Fruit fly (Drosophila melanogaster) whole organism, embryonic: ENCODE results near the gene Pfdn2.

ENCODE experiments used
- Atf3 ChIP-seq: fragments of 200-800 bp; sonication (Bioruptor generic); optimal IDR thresholded peaks from 3 replicates; lab custom pipeline; 2016; ENCODE audit warnings: missing biosample characterization, missing genetic modification characterization
- B-H1 ChIP-seq: fragments of 200-800 bp; sonication (Bioruptor generic); IDR thresholded peaks from 3 replicates; pipeline ENCODE4 v1.3.6; 2022; ENCODE audit warnings: missing biosample characterization, missing genetic modification characterization
- C15 ChIP-seq: fragments of 200-800 bp; sonication (Bioruptor generic); IDR thresholded peaks from 3 replicates; pipeline ENCODE4 v1.3.6; 2022; ENCODE audit warnings: missing biosample characterization, missing genetic modification characterization
- CG10959 ChIP-seq: fragments of 200-800 bp; sonication (Bioruptor generic); IDR thresholded peaks from 2 replicates; pipeline ENCODE4 v1.3.6; 2022; ENCODE audit warnings: missing biosample characterization, missing genetic modification characterization
- CG13775 ChIP-seq: fragments of 200-800 bp; sonication (Bioruptor generic); optimal IDR thresholded peaks from 3 replicates; lab custom pipeline; 2017; ENCODE audit warnings: missing biosample characterization, mild to moderate bottlenecking, missing genetic modification characterization
- CG1602 ChIP-seq: fragments of 200-800 bp; sonication (Bioruptor generic); optimal IDR thresholded peaks from 3 replicates; lab custom pipeline; 2016; ENCODE audit warnings: missing biosample characterization, missing genetic modification characterization
- CG18262 ChIP-seq: fragments of 200-800 bp; optimal IDR thresholded peaks from 3 replicates; lab custom pipeline; 2019; ENCODE audit warnings: missing biosample characterization, mild to moderate bottlenecking, missing genetic modification characterization, moderate library complexity
- CG18764 ChIP-seq: fragments of 200-800 bp; sonication (Bioruptor generic); optimal IDR thresholded peaks from 3 replicates; lab custom pipeline; 2016; ENCODE audit warnings: missing biosample characterization, missing genetic modification characterization
- CG2120 ChIP-seq: fragments of 200-800 bp; sonication (Bioruptor generic); optimal IDR thresholded peaks from 3 replicates; lab custom pipeline; 2016; ENCODE audit warnings: missing biosample characterization, missing genetic modification characterization
- CG2129 ChIP-seq: fragments of 200-800 bp; sonication (Bioruptor generic); IDR thresholded peaks from 2 replicates; pipeline ENCODE4 v1.3.6; 2022; ENCODE audit warnings: missing biosample characterization, missing genetic modification characterization; ENCODE audit not compliant: partially characterized antibody
- CG2199 ChIP-seq: fragments of 200-800 bp; sonication (Bioruptor generic); IDR thresholded peaks from 3 replicates; pipeline ENCODE4 v1.3.6; 2022; ENCODE audit warnings: missing biosample characterization, missing genetic modification characterization
- CG30431 ChIP-seq: fragments of 200-800 bp; sonication (Bioruptor generic); optimal IDR thresholded peaks from 2 replicates; lab custom pipeline; 2017; ENCODE audit warnings: missing biosample characterization, missing genetic modification characterization
- CG31441 ChIP-seq: fragments of 200-800 bp; sonication (Bioruptor generic); IDR thresholded peaks from 2 replicates; pipeline ENCODE4 v1.3.6; 2022; ENCODE audit warnings: missing biosample characterization, missing genetic modification characterization
- CG33557 ChIP-seq: fragments of 200-800 bp; sonication (Bioruptor generic); optimal IDR thresholded peaks from 2 replicates; lab custom pipeline; 2019; ENCODE audit warnings: missing biosample characterization, mild to moderate bottlenecking, missing genetic modification characterization, moderate library complexity
- CG4730 ChIP-seq: fragments of 200-800 bp; sonication (Bioruptor generic); IDR thresholded peaks from 2 replicates; pipeline ENCODE4 v1.3.6; 2022; ENCODE audit warnings: missing biosample characterization, missing genetic modification characterization
- CG5953 ChIP-seq: fragments of 200-800 bp; sonication (Bioruptor generic); IDR thresholded peaks from 2 replicates; pipeline ENCODE4 v1.3.6; 2022; ENCODE audit warnings: missing biosample characterization, missing genetic modification characterization
- CG6689 ChIP-seq: fragments of 200-800 bp; sonication (Bioruptor generic); IDR thresholded peaks from 2 replicates; pipeline ENCODE4 v1.3.6; 2022; ENCODE audit warnings: missing biosample characterization, missing genetic modification characterization
- CG7556 ChIP-seq: fragments of 200-800 bp; sonication (Bioruptor generic); optimal IDR thresholded peaks from 2 replicates; lab custom pipeline; 2017; ENCODE audit warnings: missing biosample characterization, mild to moderate bottlenecking, missing genetic modification characterization
- CG8089 ChIP-seq: fragments of 200-800 bp; sonication (Bioruptor generic); optimal IDR thresholded peaks from 3 replicates; lab custom pipeline; 2016; ENCODE audit warnings: missing biosample characterization, missing genetic modification characterization
- CG8924 ChIP-seq: fragments of 200-800 bp; optimal IDR thresholded peaks from 3 replicates; lab custom pipeline; 2019; ENCODE audit warnings: missing biosample characterization, mild to moderate bottlenecking, missing genetic modification characterization, moderate library complexity
- Camta ChIP-seq: fragments of 200-800 bp; sonication (Bioruptor generic); optimal IDR thresholded peaks from 2 replicates; lab custom pipeline; 2016; ENCODE audit warnings: missing biosample characterization, missing genetic modification characterization
- Dip3 ChIP-seq: fragments of 200-800 bp; sonication (Bioruptor generic); optimal IDR thresholded peaks from 3 replicates; lab custom pipeline; 2016; ENCODE audit warnings: missing biosample characterization, missing genetic modification characterization
- H15 ChIP-seq: fragments of 200-800 bp; sonication (Bioruptor generic); IDR thresholded peaks from 3 replicates; pipeline ENCODE4 v1.3.6; 2022; ENCODE audit warnings: missing biosample characterization, missing genetic modification characterization
- HHEX ChIP-seq: fragments of 200-800 bp; sonication (Bioruptor generic); optimal IDR thresholded peaks from 3 replicates; lab custom pipeline; 2017; ENCODE audit warnings: missing biosample characterization, mild to moderate bottlenecking, missing genetic modification characterization, missing genetic modification reagents
- HLH54F ChIP-seq: fragments of 200-800 bp; sonication (Bioruptor generic); optimal IDR thresholded peaks from 3 replicates; lab custom pipeline; 2016; ENCODE audit warnings: missing biosample characterization, missing genetic modification characterization
- HLHmδ ChIP-seq: fragments of 200-800 bp; sonication (Bioruptor generic); optimal IDR thresholded peaks from 2 replicates; lab custom pipeline; 2018; ENCODE audit warnings: missing biosample characterization, mild to moderate bottlenecking, missing genetic modification characterization, moderate library complexity
- Nf-YB ChIP-seq: fragments of 200-800 bp; sonication (Bioruptor generic); optimal IDR thresholded peaks from 3 replicates; lab custom pipeline; 2019; ENCODE audit warnings: missing biosample characterization, mild to moderate bottlenecking, missing genetic modification characterization, moderate library complexity
- Oli ChIP-seq: fragments of 200-800 bp; sonication (Bioruptor generic); optimal IDR thresholded peaks from 2 replicates; lab custom pipeline; 2018; ENCODE audit warnings: missing biosample characterization, mild to moderate bottlenecking, missing genetic modification characterization, moderate library complexity
- Rx ChIP-seq: fragments of 200-800 bp; sonication (Bioruptor generic); IDR thresholded peaks from 2 replicates; pipeline ENCODE4 v1.3.6; 2022; ENCODE audit warnings: missing biosample characterization, missing genetic modification characterization
- Sox102F ChIP-seq: fragments of 200-800 bp; sonication (Bioruptor generic); optimal IDR thresholded peaks from 2 replicates; lab custom pipeline; 2018; ENCODE audit warnings: missing biosample characterization, mild to moderate bottlenecking, missing genetic modification characterization, moderate library complexity
- Stat92E ChIP-seq, 3 experiments: fragments of >200 bp in 2 of 3; fragments of 200-800 bp in 1 of 3; sonication (Bioruptor generic) in 1 of 3; optimal IDR thresholded peaks; 2 replicates each; lab custom pipeline; 2017 to 2019; ENCODE audit warnings: missing biosample characterization in 3 of 3, missing genetic modification characterization in 3 of 3, mild to moderate bottlenecking in 1 of 3, moderate library complexity in 1 of 3
- ac ChIP-seq: fragments of 200-800 bp; sonication (Bioruptor generic); optimal IDR thresholded peaks from 3 replicates; lab custom pipeline; 2017; ENCODE audit warnings: missing biosample characterization, mild to moderate bottlenecking, missing genetic modification characterization
- bbx ChIP-seq: fragments of 200-800 bp; sonication (Bioruptor generic); IDR thresholded peaks from 2 replicates; pipeline ENCODE4 v1.3.6; 2022; ENCODE audit warnings: missing biosample characterization, missing genetic modification characterization; ENCODE audit not compliant: partially characterized antibody
- dan ChIP-seq: fragments of 200-800 bp; sonication (Bioruptor generic); IDR thresholded peaks from 2 replicates; pipeline ENCODE4 v1.3.6; 2022; ENCODE audit warnings: missing biosample characterization, missing genetic modification characterization
- dmrt11E ChIP-seq: fragments of 200-800 bp; sonication (Bioruptor generic); optimal IDR thresholded peaks from 3 replicates; lab custom pipeline; 2018; ENCODE audit warnings: missing biosample characterization, mild to moderate bottlenecking, missing genetic modification characterization, moderate library complexity
- dysf ChIP-seq: fragments of 200-800 bp; sonication (Bioruptor generic); IDR thresholded peaks from 3 replicates; pipeline ENCODE4 v1.3.6; 2022; ENCODE audit warnings: missing biosample characterization, missing genetic modification characterization
- gfzf ChIP-seq: fragments of 200-800 bp; sonication (Bioruptor generic); optimal IDR thresholded peaks from 2 replicates; lab custom pipeline; 2016; ENCODE audit warnings: missing biosample characterization, mild to moderate bottlenecking, missing genetic modification characterization, moderate library complexity
- hkb ChIP-seq, 2 experiments: fragments of 200-800 bp in 1 of 2; fragments of >200 bp in 1 of 2; sonication (Bioruptor generic) in 1 of 2; IDR thresholded peaks in 1 of 2; optimal IDR thresholded peaks in 1 of 2; 2 replicates each; pipeline versions ENCODE4 v1.3.6 to Lab custom; 2017 to 2022; ENCODE audit warnings: missing biosample characterization in 1 of 2, missing genetic modification characterization in 1 of 2
- insv ChIP-seq, 2 experiments: fragments of 200-800 bp; sonication (Bioruptor generic); optimal IDR thresholded peaks; 3 replicates each; lab custom pipeline; 2016 to 2018; ENCODE audit warnings: missing biosample characterization in 2 of 2, missing genetic modification characterization in 2 of 2
- kni ChIP-seq: fragments of 200-800 bp; sonication (Bioruptor generic); optimal IDR thresholded peaks from 3 replicates; lab custom pipeline; 2017; ENCODE audit warnings: mild to moderate bottlenecking, missing biosample characterization, missing genetic modification reagents, missing genetic modification characterization
- lilli ChIP-seq: fragments of 200-800 bp; sonication (Bioruptor generic); optimal IDR thresholded peaks from 3 replicates; lab custom pipeline; 2016; ENCODE audit warnings: missing biosample characterization, missing genetic modification characterization
- lmd ChIP-seq: fragments of 200-800 bp; sonication (Bioruptor generic); IDR thresholded peaks from 2 replicates; pipeline ENCODE4 v1.3.6; 2022; ENCODE audit warnings: missing biosample characterization, missing genetic modification characterization
- pan ChIP-seq, 4 experiments: fragments of >200 bp in 3 of 4; fragments of 200-800 bp in 1 of 4; sonication (Bioruptor generic) in 1 of 4; optimal IDR thresholded peaks in 3 of 4; IDR thresholded peaks in 1 of 4; 2 replicates each; pipeline versions ENCODE4 v1.3.6 to Lab custom; 2017 to 2022; ENCODE audit warnings: missing biosample characterization in 2 of 4, missing genetic modification characterization in 2 of 4, mixed read lengths in 1 of 4
- pros ChIP-seq: fragments of 200-800 bp; sonication (Bioruptor generic); optimal IDR thresholded peaks from 3 replicates; lab custom pipeline; 2019; ENCODE audit warnings: missing biosample characterization, mild to moderate bottlenecking, missing genetic modification characterization, moderate library complexity
- run ChIP-seq: fragments of 200-800 bp; sonication (Bioruptor generic); optimal IDR thresholded peaks from 3 replicates; lab custom pipeline; 2018; ENCODE audit warnings: missing biosample characterization, mild to moderate bottlenecking, missing genetic modification characterization
- sob ChIP-seq: fragments of 200-800 bp; sonication (Bioruptor generic); IDR thresholded peaks from 2 replicates; pipeline ENCODE4 v1.3.6; 2022; ENCODE audit warnings: missing biosample characterization, missing genetic modification characterization
- sug ChIP-seq: fragments of 200-800 bp; optimal IDR thresholded peaks from 2 replicates; lab custom pipeline; 2019; ENCODE audit warnings: missing biosample characterization, mild to moderate bottlenecking, missing genetic modification characterization, moderate library complexity
- tap ChIP-seq: fragments of 200-800 bp; optimal IDR thresholded peaks from 3 replicates; lab custom pipeline; 2019; ENCODE audit warnings: missing biosample characterization, mild to moderate bottlenecking, missing genetic modification characterization, moderate library complexity
- twi ChIP-seq: fragments of 200-800 bp; optimal IDR thresholded peaks from 2 replicates; lab custom pipeline; 2019; ENCODE audit warnings: missing biosample characterization, mild to moderate bottlenecking, missing genetic modification characterization, moderate library complexity
- tx ChIP-seq: fragments of 200-800 bp; sonication (Bioruptor generic); optimal IDR thresholded peaks from 2 replicates; lab custom pipeline; 2016; ENCODE audit warnings: missing biosample characterization, missing genetic modification characterization
- usp ChIP-seq: fragments of >200 bp; optimal IDR thresholded peaks from 2 replicates; lab custom pipeline; 2017; ENCODE audit warnings: missing biosample characterization, missing genetic modification characterization

Gene Pfdn2

dm6 chr3L:11049414-11049813, 24.8 kb downstream of the Pfdn2 start (continued):
- no peak for TF ChIP-seq CG30431 (GFP tag; lab: Kevin White, UChicago)
- no peak for TF ChIP-seq C15 (GFP tag; lab: Robert Waterston, UW)
- TF ChIP-seq CG2199 (GFP tag; lab: Robert Waterston, UW), result no peak
- TF ChIP-seq Sox102F, result no peak
- no peak for TF ChIP-seq CG10959
- no peak for TF ChIP-seq pros (GFP tag; lab: Kevin White, UChicago)
- no peak for TF ChIP-seq CG18764 (GFP tag; lab: Kevin White, UChicago)
- no peak for TF ChIP-seq gfzf (GFP tag; lab: Kevin White, UChicago)
- no peak for TF ChIP-seq CG8924 (tag; lab: Kevin White, UChicago)
- no peak for TF ChIP-seq tx (GFP tag; lab: Kevin White, UChicago)
- TF ChIP-seq Camta, result no peak
- no peak for TF ChIP-seq HLH54F (GFP tag; lab: Kevin White, UChicago)
- no peak for TF ChIP-seq Atf3 (GFP tag; lab: Kevin White, UChicago)
- no peak for TF ChIP-seq run (tag; lab: Kevin White, UChicago)
- TF ChIP-seq Oli (tag; lab: Kevin White, UChicago), result no peak
- peak; percentile 70 for TF ChIP-seq HHEX (GFP tag; lab: Kevin White, UChicago)
- TF ChIP-seq CG7556 (GFP tag; lab: Kevin White, UChicago), result no peak
- TF ChIP-seq CG4730 (GFP tag; lab: Robert Waterston, UW), result no peak
- no peak for TF ChIP-seq H15 (GFP tag; lab: Robert Waterston, UW)
- TF ChIP-seq kni, result no peak
- no peak for TF ChIP-seq lilli (GFP tag; lab: Kevin White, UChicago)
- TF ChIP-seq HLHmδ (GFP tag; lab: Kevin White, UChicago), result no peak
- no peak for TF ChIP-seq Dip3
- no peak for TF ChIP-seq CG33557
- peak; percentile 45; the same call in 1 of the 2 replicates for TF ChIP-seq sob (GFP tag; lab: Robert Waterston, UW)
- no peak for TF ChIP-seq Stat92E (GFP tag; optimal IDR thresholded peaks at IDR 0.05; lab: Kevin White, UChicago)
- TF ChIP-seq dan (GFP tag; lab: Robert Waterston, UW), result no peak
- TF ChIP-seq CG8089 (GFP tag; lab: Kevin White, UChicago), result no peak
- TF ChIP-seq CG18262 (tag; lab: Kevin White, UChicago), result no peak
- TF ChIP-seq twi (tag; lab: Kevin White, UChicago), result no peak
- TF ChIP-seq CG5953, result no peak
- TF ChIP-seq B-H1 (GFP tag; lab: Robert Waterston, UW), result no peak
- no peak for TF ChIP-seq ac (GFP tag; lab: Kevin White, UChicago)
- no peak for TF ChIP-seq insv (GFP tag; optimal IDR thresholded peaks at IDR 0.05; lab: Kevin White, UChicago)
- TF ChIP-seq sug (tag; lab: Kevin White, UChicago), result peak; percentile 60
- TF ChIP-seq lmd (GFP tag; lab: Robert Waterston, UW), result no peak
- no peak for TF ChIP-seq dysf
- TF ChIP-seq CG13775, result no peak
- TF ChIP-seq CG6689 (GFP tag; lab: Robert Waterston, UW), result no peak
- TF ChIP-seq CG31441 (GFP tag; lab: Robert Waterston, UW), result no peak
- TF ChIP-seq Nf-YB (GFP tag; lab: Kevin White, UChicago), result no peak
- no peak for TF ChIP-seq usp (GFP tag; lab: Kevin White, UChicago)
- TF ChIP-seq CG1602, result no peak
- no peak for TF ChIP-seq Rx (GFP tag; lab: Robert Waterston, UW)
- no peak for TF ChIP-seq CG2129 (GFP tag; lab: Robert Waterston, UW)
- no peak for TF ChIP-seq hkb (optimal IDR thresholded peaks at IDR 0.05; lab: Kevin White, UChicago)
- no peak for TF ChIP-seq hkb (GFP tag; IDR thresholded peaks at IDR 0.05; lab: Robert Waterston, UW)
- TF ChIP-seq pan (optimal IDR thresholded peaks at IDR 0.05; lab: Kevin White, UChicago), result no peak
- TF ChIP-seq pan (GFP tag; optimal IDR thresholded peaks at IDR 0.05 in 1 of 2, IDR thresholded peaks at IDR 0.05 in 1 of 2), result no peak
- peak; percentile 11 for TF ChIP-seq CG2120 (GFP tag; lab: Kevin White, UChicago)
- TF ChIP-seq dmrt11E, result no peak
- TF ChIP-seq tap (tag; lab: Kevin White, UChicago), result no peak
- TF ChIP-seq bbx (GFP tag; lab: Robert Waterston, UW), result no peak
